Fruit fly (Drosophila melanogaster): Measurements from ENCODE around the gene Syn.

Syn gene

DNA sequence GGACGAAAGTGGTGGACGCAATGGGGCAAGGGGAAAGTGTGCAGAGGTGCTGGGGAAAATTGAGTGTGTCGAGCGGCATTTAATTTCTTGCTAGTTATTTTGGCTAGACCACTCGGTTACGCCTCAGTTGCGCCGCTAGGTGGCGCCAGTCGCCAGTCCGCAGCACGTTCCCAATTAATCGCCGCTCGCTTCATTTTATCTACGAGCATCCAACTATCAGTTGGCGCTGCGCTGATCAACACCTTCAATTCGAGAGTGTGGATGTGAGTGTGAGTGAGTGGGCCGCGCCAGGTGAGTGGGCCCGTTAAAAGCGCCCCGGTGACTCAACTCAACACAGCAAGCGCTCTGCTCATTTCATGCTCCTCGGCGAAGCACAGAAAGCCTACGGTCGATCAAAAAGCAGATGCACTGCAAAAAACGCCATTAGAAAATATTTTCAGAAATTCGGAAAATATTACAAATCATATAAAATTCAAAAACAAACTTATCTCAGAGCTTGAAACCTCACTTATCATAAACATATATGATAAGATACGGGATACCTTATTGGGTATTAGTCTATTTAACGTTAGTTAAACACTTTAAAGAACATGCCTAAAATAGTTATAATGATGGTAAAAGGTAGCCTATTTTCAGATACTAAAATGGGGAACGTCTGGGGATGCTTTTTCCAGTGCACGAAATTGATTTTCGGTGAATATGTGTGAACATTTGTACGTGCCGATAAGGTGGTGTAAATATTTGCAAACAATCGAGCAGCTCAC is 77.8 kb downstream of the Syn start (continued):
- peak in 1 of 2 experiments; percentile 2 for TF ChIP-seq Trl (optimal IDR thresholded peaks at IDR 0.05)
- TF ChIP-seq Trl (GFP tag; optimal IDR thresholded peaks at IDR 0.05) = peak; percentile 46
- TF ChIP-seq Hr3 (GFP tag; optimal IDR thresholded peaks at IDR 0.05) = peak; percentile 68
- TF ChIP-seq Elba2 (GFP tag; optimal IDR thresholded peaks at IDR 0.05) = no peak
- peak; percentile 92 for TF ChIP-seq sr (GFP tag; IDR thresholded peaks at IDR 0.05)
- peak; percentile 54 for TF ChIP-seq CG4404 (GFP tag; IDR thresholded peaks at IDR 0.05)
- TF ChIP-seq jigr1 (GFP tag; IDR thresholded peaks at IDR 0.05) = no peak
- peak; percentile 88 for TF ChIP-seq CG18599 (GFP tag; optimal IDR thresholded peaks at IDR 0.05)
- TF ChIP-seq Doc3 (GFP tag; IDR thresholded peaks at IDR 0.05; ENCODE audit: partially characterized antibody) = no peak
- peak; percentile 86 for TF ChIP-seq Dek (tag; optimal IDR thresholded peaks at IDR 0.05)
- peak; percentile 94 for TF ChIP-seq CG2678 (tag; optimal IDR thresholded peaks at IDR 0.05)
- no peak for TF ChIP-seq CG1024 (GFP tag; IDR thresholded peaks at IDR 0.05)
- TF ChIP-seq CG8765 (GFP tag; IDR thresholded peaks at IDR 0.05) = no peak; the same call in 1 of the 2 replicates
- peak; percentile 68 for TF ChIP-seq bab2 (GFP tag; optimal IDR thresholded peaks at IDR 0.05)
- TF ChIP-seq PHDP (tag; optimal IDR thresholded peaks at IDR 0.05) = peak; percentile 91
- no peak for TF ChIP-seq MTF-1 (GFP tag; optimal IDR thresholded peaks at IDR 0.05; ENCODE audit: borderline replicate concordance)
- no peak for TF ChIP-seq Dll (GFP tag; IDR thresholded peaks at IDR 0.05; ENCODE audit: partially characterized antibody)
- TF ChIP-seq exex (tag; optimal IDR thresholded peaks at IDR 0.05) = peak; percentile 80
- TF ChIP-seq CG1647 (GFP tag; optimal IDR thresholded peaks at IDR 0.05) = peak; percentile 52
- TF ChIP-seq inv (GFP tag; IDR thresholded peaks at IDR 0.05; ENCODE audit: partially characterized antibody) = no peak
- TF ChIP-seq bbx (GFP tag; IDR thresholded peaks at IDR 0.05; ENCODE audit: partially characterized antibody) = no peak
- peak; percentile 11; the same call in 1 of the 2 replicates for TF ChIP-seq rib (GFP tag; IDR thresholded peaks at IDR 0.05)
- TF ChIP-seq C15 (GFP tag; IDR thresholded peaks at IDR 0.05) = no peak; the same call in 2 of the 3 replicates
- TF ChIP-seq kay (GFP tag; optimal IDR thresholded peaks at IDR 0.05) = peak; percentile 82
- peak; percentile 83 for TF ChIP-seq CG17385 (GFP tag; optimal IDR thresholded peaks at IDR 0.05)
- TF ChIP-seq nau (GFP tag; optimal IDR thresholded peaks at IDR 0.05) = peak; percentile 79

DNA sequence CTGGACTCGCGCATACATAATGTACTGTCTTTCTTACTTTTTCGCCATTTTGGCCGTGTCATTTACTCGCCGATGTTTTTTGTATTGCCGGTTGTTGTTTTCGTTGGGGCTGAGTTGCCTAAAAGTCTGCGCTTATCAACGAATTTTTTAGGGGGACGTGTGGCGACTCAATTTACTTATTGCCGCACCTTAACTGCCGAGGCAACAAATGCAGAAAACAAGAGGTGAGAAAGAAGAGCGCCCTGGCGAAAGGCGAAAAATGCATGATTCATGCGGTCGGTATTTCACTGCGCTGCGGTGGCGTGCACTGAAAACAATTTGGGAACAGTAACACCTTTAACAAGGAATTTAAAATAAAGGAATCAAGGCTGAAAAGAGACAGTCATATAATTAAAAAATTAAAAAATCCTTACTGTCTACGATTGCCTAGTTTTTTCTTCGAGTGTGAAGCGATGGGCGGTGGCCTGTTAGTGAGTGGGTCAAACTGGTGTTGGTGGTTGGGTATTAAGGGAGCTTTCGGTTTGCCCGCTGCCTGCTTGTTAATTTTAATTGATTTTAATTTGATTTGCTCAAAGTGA is 78.5 kb downstream of the Syn start:
- TF ChIP-seq CG10462 (GFP tag; optimal IDR thresholded peaks at IDR 0.05) = no peak
- peak; percentile 21 for TF ChIP-seq HLH54F (GFP tag; optimal IDR thresholded peaks at IDR 0.05)
- TF ChIP-seq Aef1 (GFP tag; IDR thresholded peaks at IDR 0.05) = peak; percentile 82
- no peak for TF ChIP-seq B-H2 (GFP tag; optimal IDR thresholded peaks at IDR 0.05)
- TF ChIP-seq HmgD (GFP tag; optimal IDR thresholded peaks at IDR 0.05) = no peak
- TF ChIP-seq ap (GFP tag; IDR thresholded peaks at IDR 0.05) = peak; percentile 62
- TF ChIP-seq CG8290 (GFP tag; optimal IDR thresholded peaks at IDR 0.05) = no peak
- peak in 1 of 2 experiments; percentile 32 for TF ChIP-seq CG8290 (tag; optimal IDR thresholded peaks at IDR 0.05)
- no peak for TF ChIP-seq CG12236 (GFP tag; optimal IDR thresholded peaks at IDR 0.05)
- TF ChIP-seq BtbVII (GFP tag; optimal IDR thresholded peaks at IDR 0.05) = no peak
- TF ChIP-seq ttk (GFP tag; IDR thresholded peaks at IDR 0.05) = peak; percentile 83
- peak; percentile 9 for TF ChIP-seq Sox100B (GFP tag; optimal IDR thresholded peaks at IDR 0.05)
- peak; percentile 78 for TF ChIP-seq ems (GFP tag; optimal IDR thresholded peaks at IDR 0.05)
- peak; percentile 47 for TF ChIP-seq Max (GFP tag; optimal IDR thresholded peaks at IDR 0.05)
- TF ChIP-seq TFAM (GFP tag; optimal IDR thresholded peaks at IDR 0.05) = peak; percentile 25
- no peak for TF ChIP-seq CG17912 (GFP tag; optimal IDR thresholded peaks at IDR 0.05)
- no peak for TF ChIP-seq hbn (GFP tag; IDR thresholded peaks at IDR 0.05; ENCODE audit: partially characterized antibody)
- TF ChIP-seq ro (GFP tag; IDR thresholded peaks at IDR 0.05) = no peak
- TF ChIP-seq ash1 (GFP tag; optimal IDR thresholded peaks at IDR 0.05) = no peak
- TF ChIP-seq CG14710 (tag; optimal IDR thresholded peaks at IDR 0.05) = no peak
- TF ChIP-seq Bteb2 (GFP tag; optimal IDR thresholded peaks at IDR 0.05) = peak; percentile 53
- no peak for TF ChIP-seq Spps (tag; optimal IDR thresholded peaks at IDR 0.05)
- TF ChIP-seq Meics (GFP tag; optimal IDR thresholded peaks at IDR 0.05) = peak; percentile 21
- TF ChIP-seq MTF-1 (GFP tag; optimal IDR thresholded peaks at IDR 0.05; ENCODE audit: borderline replicate concordance) = no peak
- peak; percentile 85 for TF ChIP-seq Atf6 (GFP tag; IDR thresholded peaks at IDR 0.05)

Data from whole organism, embryonic.